Worm (Caenorhabditis elegans): Measurements from ENCODE around the gene C08G5.6.

The C08G5.6 gene

DNA sequence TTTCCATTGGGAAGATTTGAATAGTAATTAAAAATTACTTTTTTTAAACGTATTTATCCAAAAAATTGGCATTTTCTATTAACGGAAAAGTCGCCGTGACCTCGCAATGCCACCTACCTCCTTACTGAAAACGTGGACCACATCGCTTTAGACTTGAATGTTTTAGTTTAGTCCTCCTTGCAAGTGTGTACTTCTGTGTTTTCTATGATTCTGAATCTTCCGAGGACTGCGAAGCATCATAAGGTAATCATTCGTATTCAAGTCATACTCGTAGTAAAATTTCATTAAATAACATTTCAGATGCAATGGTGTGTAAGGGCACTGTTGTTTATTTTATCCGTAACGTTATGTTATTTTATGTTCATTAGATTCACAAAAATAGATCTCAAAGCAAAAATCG lies 38.1 kb downstream of the C08G5.6 start, which contains the start of gene F46F5.11:
Gene F46F5.11, plus strand, starts transcription at position 301 of the 400 bp plus-strand sequence.
- TF ChIP-seq dao-5 (tag; optimal IDR thresholded peaks at IDR 0.05) (no peak), him-1 (tag; optimal IDR thresholded peaks at IDR 0.05) (no peak), W03F9.2 (tag; optimal IDR thresholded peaks at IDR 0.05) (no peak)

DNA sequence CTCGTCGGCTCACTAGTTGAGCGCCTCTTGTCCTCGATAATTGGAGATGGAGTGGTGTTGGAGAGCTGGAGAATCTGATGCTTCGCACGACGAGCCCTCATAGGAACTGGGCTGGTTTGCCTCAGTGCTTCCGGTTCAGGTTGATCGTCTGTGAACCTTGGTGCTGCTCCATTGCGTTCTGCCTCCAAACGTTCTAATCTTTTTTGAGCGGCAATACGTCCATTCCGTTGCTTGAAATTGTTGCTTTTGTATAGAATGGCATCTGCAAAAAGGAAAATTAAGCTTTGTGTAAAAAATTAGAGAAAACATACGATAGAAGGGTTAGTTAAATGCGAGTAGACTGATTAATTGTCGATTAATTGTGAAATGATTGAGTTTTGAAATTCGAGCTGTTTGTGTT lies 42.6 kb downstream of the C08G5.6 start, which contains the start of gene F46F5.5:
Gene F46F5.5, minus strand, starts transcription at position 101 of the 400 bp plus-strand sequence.
- TF ChIP-seq W03F9.2 (tag; optimal IDR thresholded peaks at IDR 0.05) (no peak), him-1 (tag; optimal IDR thresholded peaks at IDR 0.05) (no peak), dao-5 (tag; optimal IDR thresholded peaks at IDR 0.05) (no peak)

DNA sequence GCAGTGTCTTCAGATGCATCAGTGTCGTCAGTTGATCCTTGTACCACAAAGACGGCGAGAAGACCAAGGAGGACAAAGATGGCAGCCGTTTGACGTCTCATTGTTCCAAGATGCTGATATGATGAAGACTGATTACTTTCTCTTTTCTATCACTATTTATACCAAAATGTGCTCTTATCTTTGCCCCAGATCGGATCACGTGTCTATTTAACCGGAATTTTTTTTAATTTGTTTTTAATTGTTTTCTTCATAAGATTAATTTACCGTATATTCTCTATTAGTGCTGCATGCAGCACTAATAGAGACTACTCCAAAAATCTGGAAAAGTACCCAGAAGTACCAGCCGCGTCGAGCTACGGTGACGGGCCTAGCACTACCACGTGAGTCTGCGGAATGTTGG lies 44.4 kb downstream of the C08G5.6 start, which contains the start of gene msrp-3:
Gene msrp-3, minus strand, starts transcription at position 101 of the 400 bp plus-strand sequence.
- no peak for TF ChIP-seq him-1 (tag; optimal IDR thresholded peaks at IDR 0.05)
- no peak for TF ChIP-seq W03F9.2 (tag; optimal IDR thresholded peaks at IDR 0.05)
- TF ChIP-seq dao-5 (tag; optimal IDR thresholded peaks at IDR 0.05) = no peak

DNA sequence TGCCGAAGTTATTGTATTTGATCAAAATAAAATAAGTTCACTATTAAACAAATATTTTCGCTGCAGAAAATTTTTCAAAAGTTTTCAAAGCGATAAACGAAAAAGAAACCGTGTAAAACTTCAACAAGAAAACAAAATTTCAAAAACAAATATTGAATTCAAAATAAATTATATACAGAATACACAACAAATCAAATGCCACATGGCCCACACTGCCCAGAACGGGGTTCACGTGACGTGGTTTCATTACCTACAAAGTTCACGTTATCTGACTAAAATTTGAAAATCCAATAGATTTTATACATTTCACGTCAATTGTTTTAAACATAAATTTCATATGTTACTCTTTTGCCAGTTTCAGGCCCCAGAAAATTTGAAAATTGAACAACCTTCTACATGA lies 50.2 kb downstream of the C08G5.6 start, which contains the start of gene F46F5.7:
Gene F46F5.7, minus strand, starts transcription at position 101 of the 400 bp plus-strand sequence.
- TF ChIP-seq him-1 (tag; optimal IDR thresholded peaks at IDR 0.05) = no peak
- no peak for TF ChIP-seq W03F9.2 (tag; optimal IDR thresholded peaks at IDR 0.05)
- no peak for TF ChIP-seq dao-5 (tag; optimal IDR thresholded peaks at IDR 0.05)

DNA sequence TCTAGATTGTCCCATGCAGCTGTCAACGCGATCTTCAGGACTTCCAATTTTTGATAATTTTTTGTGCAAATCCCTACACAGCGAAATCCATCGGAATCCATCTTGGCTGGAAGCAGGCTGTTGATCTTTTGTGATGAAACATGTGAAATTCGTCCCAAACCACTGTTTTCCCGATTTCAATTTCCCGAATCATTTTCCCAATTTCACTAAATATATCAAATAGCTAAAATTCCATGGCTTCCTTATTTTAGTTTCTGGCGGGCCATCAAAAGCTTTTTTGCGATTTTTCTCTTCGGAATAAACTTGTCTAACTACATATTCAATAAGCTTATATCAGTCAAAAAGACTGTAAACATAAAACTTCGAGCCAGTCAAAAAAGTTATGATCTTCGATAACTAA lies 51.2 kb downstream of the C08G5.6 start, which contains the start of gene F46F5.8:
Gene F46F5.8, minus strand, starts transcription at position 101 of the 400 bp plus-strand sequence.
- TF ChIP-seq W03F9.2 (tag; optimal IDR thresholded peaks at IDR 0.05) (no peak), him-1 (tag; optimal IDR thresholded peaks at IDR 0.05) (no peak), dao-5 (tag; optimal IDR thresholded peaks at IDR 0.05) (no peak)

Measured in whole organism, L4/young adult.